Worm (Caenorhabditis elegans) whole organism, late embryonic: Measurements from ENCODE around the gene B0546.3.
"Not testable (repeated sequence)": the region's sequence is repeated elsewhere in the genome, so short reads cannot be mapped to it uniquely, and the experiment has no call there.

Experiments
- C38D4.7 ChIP-seq: fragments of 200-800 bp; sonication (Bioruptor generic); optimal IDR thresholded peaks from 2 replicates; lab custom pipeline; 2018; ENCODE audit warnings: mild to moderate bottlenecking, missing genetic modification characterization, moderate library complexity, missing compliant biosample characterization
- F13H6.1 ChIP-seq: sonication (generic microtip); optimal IDR thresholded peaks from 2 replicates; lab custom pipeline; 2016; ENCODE audit warnings: missing genetic modification characterization, missing compliant biosample characterization
- Y22D7AL.16 ChIP-seq: sonication (generic microtip); optimal IDR thresholded peaks from 2 replicates; lab custom pipeline; 2016; ENCODE audit warnings: missing genetic modification characterization, missing compliant biosample characterization
- ceh-14 ChIP-seq: sonication (generic microtip); optimal IDR thresholded peaks from 2 replicates; lab custom pipeline; 2016; ENCODE audit warnings: missing genotype, missing genetic modification characterization, missing compliant biosample characterization
- ceh-19 ChIP-seq: fragments of 200-800 bp; sonication (Bioruptor generic); optimal IDR thresholded peaks from 2 replicates; lab custom pipeline; 2018; ENCODE audit warnings: mild to moderate bottlenecking, missing genetic modification characterization, missing compliant biosample characterization
- ceh-31 ChIP-seq: sonication (generic microtip); optimal IDR thresholded peaks from 2 replicates; lab custom pipeline; 2016; ENCODE audit warnings: missing genetic modification characterization, missing compliant biosample characterization
- ceh-34 ChIP-seq: sonication (generic microtip); optimal IDR thresholded peaks from 2 replicates; lab custom pipeline; 2016; ENCODE audit warnings: mild to moderate bottlenecking, missing genetic modification characterization, missing compliant biosample characterization
- ceh-45 ChIP-seq: fragments of 200-800 bp; sonication (Bioruptor generic); IDR thresholded peaks from 2 replicates; pipeline ENCODE4 v1.3.6; 2022; ENCODE audit warnings: missing genetic modification reagents, missing genetic modification characterization, missing compliant biosample characterization
- ceh-6 ChIP-seq: fragments of 200-800 bp; sonication (Bioruptor generic); optimal IDR thresholded peaks from 2 replicates; lab custom pipeline; 2018; ENCODE audit warnings: mild to moderate bottlenecking, missing genetic modification characterization, missing compliant biosample characterization
- ceh-9 ChIP-seq: sonication (generic microtip); optimal IDR thresholded peaks from 2 replicates; lab custom pipeline; 2016; ENCODE audit warnings: mild to moderate bottlenecking, missing genetic modification characterization, inconsistent platforms, missing compliant biosample characterization
- che-1 ChIP-seq: sonication (generic microtip); optimal IDR thresholded peaks from 2 replicates; lab custom pipeline; 2016; ENCODE audit warnings: mild to moderate bottlenecking, missing genetic modification characterization, missing compliant biosample characterization
- dmd-4 ChIP-seq: sonication (generic microtip); optimal IDR thresholded peaks from 2 replicates; lab custom pipeline; 2016; ENCODE audit warnings: borderline replicate concordance, missing genetic modification characterization, missing compliant biosample characterization
- dve-1 ChIP-seq: sonication (generic microtip); optimal IDR thresholded peaks from 2 replicates; lab custom pipeline; 2017; ENCODE audit warnings: antibody characterized with exemption, mild to moderate bottlenecking, missing genetic modification characterization, missing compliant biosample characterization
- elt-2 ChIP-seq: sonication (generic microtip); optimal IDR thresholded peaks from 2 replicates; lab custom pipeline; 2016; ENCODE audit warnings: missing genetic modification reagents, missing genetic modification characterization, missing compliant biosample characterization
- eyg-1 ChIP-seq: sonication (generic microtip); optimal IDR thresholded peaks from 2 replicates; lab custom pipeline; 2016; ENCODE audit warnings: missing genotype, missing genetic modification characterization, missing compliant biosample characterization
- fax-1 ChIP-seq: sonication (generic microtip); optimal IDR thresholded peaks from 2 replicates; lab custom pipeline; 2016; ENCODE audit warnings: missing genotype, missing genetic modification characterization, missing compliant biosample characterization
- hlh-13 ChIP-seq: fragments of 200-800 bp; sonication (Bioruptor generic); optimal IDR thresholded peaks from 2 replicates; lab custom pipeline; 2018; ENCODE audit warnings: mild to moderate bottlenecking, missing genetic modification characterization, missing compliant biosample characterization
- hlh-30 ChIP-seq: sonication (generic microtip); optimal IDR thresholded peaks from 2 replicates; lab custom pipeline; 2017; ENCODE audit warnings: antibody characterized with exemption, missing genetic modification characterization, missing compliant biosample characterization; ENCODE audit not compliant: insufficient read depth
- hlh-6 ChIP-seq: sonication (generic microtip); optimal IDR thresholded peaks from 2 replicates; lab custom pipeline; 2016; ENCODE audit warnings: missing genotype, missing genetic modification characterization, missing compliant biosample characterization
- hlh-8 ChIP-seq: sonication (generic microtip); optimal IDR thresholded peaks from 2 replicates; lab custom pipeline; 2016; ENCODE audit warnings: missing genotype, missing genetic modification characterization, missing compliant biosample characterization
- lin-11 ChIP-seq: fragments of 200-800 bp; sonication (Bioruptor generic); optimal IDR thresholded peaks from 2 replicates; lab custom pipeline; 2018; ENCODE audit warnings: mild to moderate bottlenecking, missing genetic modification characterization, missing compliant biosample characterization
- nfya-1 ChIP-seq: sonication (generic microtip); optimal IDR thresholded peaks from 2 replicates; lab custom pipeline; 2017; ENCODE audit warnings: missing genetic modification characterization, mild to moderate bottlenecking, missing compliant biosample characterization, antibody characterized with exemption, moderate library complexity
- nhr-11 ChIP-seq: fragments of 150-350 bp; optimal IDR thresholded peaks from 2 replicates; lab custom pipeline; 2014; ENCODE audit warnings: missing biosample characterization, missing genetic modification characterization
- npax-4 ChIP-seq: sonication (generic microtip); optimal IDR thresholded peaks from 2 replicates; lab custom pipeline; 2016; ENCODE audit warnings: missing genetic modification characterization, missing compliant biosample characterization
- pag-3 ChIP-seq: sonication (generic microtip); optimal IDR thresholded peaks from 2 replicates; lab custom pipeline; 2016; ENCODE audit warnings: missing compliant biosample characterization, missing genetic modification characterization, borderline replicate concordance
- pat-9 ChIP-seq: fragments of 200-800 bp; sonication (Bioruptor generic); optimal IDR thresholded peaks from 2 replicates; lab custom pipeline; 2018; ENCODE audit warnings: mild to moderate bottlenecking, missing genetic modification characterization, moderate library complexity, missing compliant biosample characterization
- pha-2 ChIP-seq: sonication (generic microtip); optimal IDR thresholded peaks from 2 replicates; lab custom pipeline; 2017; ENCODE audit warnings: mild to moderate bottlenecking, missing genetic modification characterization, missing compliant biosample characterization
- pha-4 ChIP-seq: fragments of 150-350 bp; optimal IDR thresholded peaks from 2 replicates; lab custom pipeline; 2018; ENCODE audit warnings: missing biosample characterization, missing genetic modification reagents, missing genetic modification characterization
- pqm-1 ChIP-seq: sonication (generic microtip); optimal IDR thresholded peaks from 2 replicates; lab custom pipeline; 2016; ENCODE audit warnings: missing genetic modification characterization, missing compliant biosample characterization
- pros-1 ChIP-seq: fragments of 150-350 bp; optimal IDR thresholded peaks from 2 replicates; lab custom pipeline; 2014; ENCODE audit warnings: missing biosample characterization, missing genetic modification reagents, missing genetic modification characterization
- ref-2 ChIP-seq: sonication (generic microtip); optimal IDR thresholded peaks from 2 replicates; lab custom pipeline; 2016; ENCODE audit warnings: missing genetic modification characterization, missing compliant biosample characterization
- sox-2 ChIP-seq: fragments of 200-800 bp; sonication (Bioruptor generic); IDR thresholded peaks from 2 replicates; pipeline ENCODE4 v1.3.6; 2022; ENCODE audit warnings: missing genetic modification reagents, missing genetic modification characterization, missing compliant biosample characterization
- sox-4 ChIP-seq: sonication (generic microtip); optimal IDR thresholded peaks from 2 replicates; lab custom pipeline; 2017; ENCODE audit warnings: mild to moderate bottlenecking, missing genetic modification characterization, inconsistent platforms, missing compliant biosample characterization
- unc-3 ChIP-seq, 2 experiments: fragments of 200-800 bp in 1 of 2; sonication (Bioruptor generic) in 1 of 2; sonication (generic microtip) in 1 of 2; conservative IDR thresholded peaks in 1 of 2; optimal IDR thresholded peaks in 1 of 2; 2 replicates each; pipeline versions ENCODE4 v1.3.6 to Lab custom; 2016 to 2022; ENCODE audit warnings: missing compliant biosample characterization in 2 of 2, missing genetic modification characterization in 2 of 2, missing genetic modification reagents in 1 of 2

Gene B0546.3

DNA sequence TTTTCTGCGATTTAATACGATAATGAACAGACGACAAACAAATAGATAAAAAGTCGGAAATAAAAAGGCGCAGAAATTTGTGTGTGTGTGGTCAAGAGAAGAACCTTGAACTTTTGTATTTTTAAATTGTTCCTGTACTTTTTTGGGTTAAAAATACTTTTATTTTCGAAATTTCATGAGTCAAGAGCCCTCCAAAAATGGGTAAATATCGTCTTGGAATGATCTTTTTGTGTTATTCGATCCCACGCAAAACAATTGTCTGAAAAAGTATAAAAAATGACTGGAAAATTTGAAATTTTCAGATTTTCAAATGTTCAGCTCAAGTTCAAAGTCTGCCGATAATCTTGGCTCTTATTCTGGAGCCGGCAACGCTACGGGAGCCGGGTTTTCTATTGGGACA is 12.9 kb upstream of the B0546.3 start, which contains the start of gene C04C3.14:
Gene C04C3.14, plus strand, starts transcription at position 301 of the 400 bp plus-strand sequence.
- TF ChIP-seq pat-9 (tag; lab: Kevin White, UChicago): no peak
- TF ChIP-seq ceh-6 (GFP tag; lab: Kevin White, UChicago): no peak
- TF ChIP-seq lin-11 (tag; lab: Kevin White, UChicago): no peak
- TF ChIP-seq ceh-31 (tag; lab: Kevin White, UChicago): no peak
- TF ChIP-seq dmd-4 (tag; lab: Kevin White, UChicago): no peak
- TF ChIP-seq F13H6.1 (tag; lab: Kevin White, UChicago): no peak
- TF ChIP-seq pros-1 (tag; lab: Kevin White, UChicago): no peak
- TF ChIP-seq ref-2: no peak
- TF ChIP-seq hlh-13 (GFP tag; lab: Kevin White, UChicago): no peak
- TF ChIP-seq nhr-11 (tag; lab: Kevin White, UChicago): no peak
- no peak for TF ChIP-seq eyg-1 (tag; lab: Kevin White, UChicago)
- no peak for TF ChIP-seq elt-2 (tag; lab: Kevin White, UChicago)
- no peak for TF ChIP-seq dve-1 (tag; lab: Kevin White, UChicago)
- TF ChIP-seq ceh-9 (tag; lab: Kevin White, UChicago): no peak
- TF ChIP-seq che-1 (tag; lab: Kevin White, UChicago): no peak
- TF ChIP-seq ceh-19: no peak
- TF ChIP-seq fax-1 (tag; lab: Kevin White, UChicago): no peak

DNA sequence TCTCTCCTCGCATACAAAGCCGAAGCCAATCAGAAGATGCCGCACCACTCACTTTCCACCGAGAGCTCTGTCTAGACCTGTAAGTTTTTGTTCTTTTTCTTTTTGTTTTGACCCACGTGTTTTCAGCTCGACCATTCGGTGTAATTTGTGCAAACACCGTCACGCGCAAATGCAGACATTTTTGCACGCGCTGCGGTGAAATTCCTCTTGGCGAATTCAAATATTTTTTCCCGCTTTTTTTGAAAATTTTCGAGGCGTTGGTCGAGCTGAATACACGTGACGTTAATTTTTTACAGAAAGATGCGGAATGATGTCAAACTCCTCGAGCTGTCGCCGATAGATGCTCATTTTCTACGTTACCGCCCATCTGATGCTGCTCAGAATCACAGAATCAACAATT is 11.4 kb upstream of the B0546.3 start, which contains the start of gene C04C3.4:
Gene C04C3.4, plus strand, starts transcription at position 301 of the 400 bp plus-strand sequence.
- not testable (repeated sequence) for TF ChIP-seq npax-4, ceh-34, pqm-1 (tag; lab: Kevin White, UChicago)

DNA sequence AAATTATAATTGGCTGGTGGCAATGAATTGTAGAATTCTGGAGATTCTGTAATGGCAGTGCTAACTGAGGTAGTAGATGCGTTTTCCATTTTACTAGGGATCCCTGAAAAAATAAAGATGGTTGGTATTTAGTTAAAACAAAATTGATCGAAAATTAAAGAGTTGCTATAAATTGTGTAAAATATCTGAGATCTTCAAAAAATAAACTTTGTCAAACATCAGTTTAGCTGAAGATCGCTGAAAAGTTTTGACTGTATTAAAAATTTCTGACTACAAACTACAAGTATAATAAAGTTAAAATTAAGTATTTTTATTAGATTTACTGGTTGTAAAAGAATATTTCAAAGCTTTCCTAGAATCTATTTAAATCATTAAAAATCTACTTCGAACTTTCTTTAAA is 7.4 kb upstream of the B0546.3 start, which contains the start of gene B0546.5:
Gene B0546.5, minus strand, starts transcription at position 101 of the 400 bp plus-strand sequence.
- TF ChIP-seq hlh-30; Y22D7AL.16 (tag; lab: Kevin White, UChicago); hlh-8 (tag; lab: Kevin White, UChicago): not testable (repeated sequence)

DNA sequence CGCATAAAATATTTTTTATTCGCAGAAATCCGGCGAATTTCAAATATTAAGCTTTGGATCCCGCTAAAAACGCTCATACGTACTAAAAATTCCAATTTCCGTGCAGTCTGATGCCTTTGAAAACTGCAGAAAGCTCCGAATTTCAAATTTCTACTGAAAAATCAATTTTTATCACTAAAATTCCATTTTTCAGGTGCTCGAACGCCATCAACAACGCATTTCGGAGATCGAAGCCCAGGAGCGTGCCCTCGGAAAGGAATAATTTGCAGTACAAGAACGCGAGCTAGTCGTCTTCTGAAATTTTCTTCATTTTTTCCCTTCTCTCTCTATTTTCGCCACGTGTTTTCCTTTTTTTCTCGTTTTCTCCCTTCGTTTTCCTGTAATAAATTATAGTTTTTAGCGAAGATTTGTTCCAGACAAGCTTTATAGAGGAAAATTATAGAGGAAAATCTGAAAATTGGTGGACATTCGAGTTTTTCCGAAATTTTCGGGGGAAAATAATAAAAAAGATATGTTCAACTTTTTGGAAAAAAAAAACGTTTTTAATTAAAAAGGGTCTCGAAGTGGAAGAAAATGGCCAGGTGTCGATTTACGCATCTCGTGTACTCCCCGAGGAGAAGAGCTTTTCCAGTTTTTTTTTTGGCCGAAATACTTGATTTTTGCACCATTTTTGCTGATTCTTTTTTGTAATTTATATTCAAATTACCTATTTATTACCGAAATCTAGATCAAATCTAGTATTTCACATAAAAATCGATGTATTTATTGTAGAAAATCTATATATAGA is 4.1 kb upstream of the B0546.3 start:
- TF ChIP-seq sox-2 (GFP tag; lab: Robert Waterston, UW): no peak
- no peak for TF ChIP-seq ceh-45 (GFP tag; lab: Robert Waterston, UW)
- no peak for TF ChIP-seq ceh-34 (tag; lab: Kevin White, UChicago)
- TF ChIP-seq hlh-6 (tag; lab: Kevin White, UChicago): no peak
- TF ChIP-seq, all 69 proteins: peak for 0

DNA sequence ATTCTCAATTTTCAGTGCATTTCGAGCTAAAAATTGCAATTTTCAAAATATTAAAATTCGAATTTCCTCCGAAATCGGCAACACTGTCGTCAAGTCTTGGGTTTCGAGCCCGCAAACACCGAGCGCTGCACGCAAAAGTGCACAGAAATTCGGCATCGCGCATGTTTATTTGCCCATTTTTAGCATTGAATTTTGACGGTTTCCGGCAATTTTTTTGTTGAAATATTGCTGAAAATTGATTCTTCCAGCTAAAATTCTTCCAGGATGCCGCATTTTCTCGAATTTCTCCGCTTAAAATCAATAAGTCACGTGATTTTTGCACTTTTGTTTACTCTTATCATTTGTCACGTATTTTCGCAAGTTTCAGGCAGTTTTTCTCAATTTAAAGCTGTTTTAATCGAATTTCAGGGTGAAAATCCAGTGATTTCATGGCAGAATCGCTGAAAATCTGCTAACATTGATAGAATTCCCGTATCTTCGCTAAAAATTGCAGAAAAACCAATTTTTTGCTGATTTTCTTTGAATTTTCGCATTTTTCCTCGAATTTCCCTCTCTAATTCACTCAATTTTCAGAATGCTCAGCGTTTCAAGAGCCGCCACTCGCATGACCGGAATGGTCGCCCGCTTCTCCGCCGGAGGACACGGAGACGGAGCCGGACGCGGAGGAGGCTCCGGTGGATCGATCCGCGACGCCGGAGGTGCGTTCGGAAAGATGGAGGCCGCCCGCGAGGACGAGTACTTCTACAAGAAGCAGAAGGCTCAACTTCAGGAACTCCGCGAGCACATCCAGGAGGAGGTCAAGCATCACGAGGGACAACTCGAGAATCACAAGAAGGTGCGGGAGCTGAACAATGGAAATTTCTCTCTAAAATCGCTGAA is 2.9 kb upstream of the B0546.3 start, which contains the start of gene mai-2:
Gene mai-2, plus strand, starts transcription at position 574 of the 879 bp plus-strand sequence.
- TF ChIP-seq sox-4 (tag; lab: Kevin White, UChicago): no peak
- no peak for TF ChIP-seq pha-4 (tag; lab: Kevin White, UChicago)
- no peak for TF ChIP-seq unc-3 (GFP tag; conservative IDR thresholded peaks at IDR 0.05; lab: Robert Waterston, UW)
- TF ChIP-seq unc-3 (tag; optimal IDR thresholded peaks at IDR 0.05; lab: Kevin White, UChicago): no peak
- no peak for TF ChIP-seq C38D4.7 (GFP tag; lab: Kevin White, UChicago)
- no peak for TF ChIP-seq pha-2 (tag; lab: Kevin White, UChicago)
- peak; percentile 91 for TF ChIP-seq hlh-30
- TF ChIP-seq ceh-14: no peak
- peak; percentile 28 for TF ChIP-seq nfya-1 (tag; lab: Kevin White, UChicago)
- TF ChIP-seq hlh-8 (tag; lab: Kevin White, UChicago): no peak
- no peak for TF ChIP-seq pag-3 (tag; lab: Kevin White, UChicago)
- TF ChIP-seq ceh-31 (tag; lab: Kevin White, UChicago): no peak
